Fruit fly (Drosophila melanogaster) whole organism, prepupa: ENCODE measurements around the gene stg.

Source experiments
- CG10631 ChIP-seq: fragments of 200-800 bp; sonication (Bioruptor generic); optimal IDR thresholded peaks from 2 replicates; lab custom pipeline; 2016; ENCODE audit warnings: missing biosample characterization, missing genetic modification characterization
- CG10669 ChIP-seq: fragments of 200-800 bp; sonication (Bioruptor generic); optimal IDR thresholded peaks from 3 replicates; lab custom pipeline; 2018; ENCODE audit warnings: missing biosample characterization, mild to moderate bottlenecking, missing genetic modification characterization, moderate library complexity
- CG11294 ChIP-seq: fragments of 200-800 bp; sonication (Bioruptor generic); IDR thresholded peaks from 2 replicates; pipeline ENCODE4 v1.3.6; 2022; ENCODE audit warnings: missing biosample characterization, missing genetic modification characterization
- CG11902 ChIP-seq: fragments of 200-800 bp; sonication (Bioruptor generic); optimal IDR thresholded peaks from 3 replicates; lab custom pipeline; 2016; ENCODE audit warnings: missing biosample characterization, missing genetic modification characterization
- CG15336 ChIP-seq: fragments of 200-800 bp; sonication (Bioruptor generic); IDR thresholded peaks from 2 replicates; pipeline ENCODE4 v1.3.6; 2022; ENCODE audit warnings: missing biosample characterization, missing genetic modification characterization
- CG1621 ChIP-seq: fragments of 200-800 bp; sonication (Bioruptor generic); optimal IDR thresholded peaks from 3 replicates; lab custom pipeline; 2018; ENCODE audit warnings: missing biosample characterization, mild to moderate bottlenecking, missing genetic modification characterization
- CG16779 ChIP-seq: fragments of 200-800 bp; sonication (Bioruptor generic); optimal IDR thresholded peaks from 3 replicates; lab custom pipeline; 2017; ENCODE audit warnings: missing biosample characterization, mild to moderate bottlenecking, missing genetic modification characterization
- CG3032 ChIP-seq: fragments of 200-800 bp; optimal IDR thresholded peaks from 2 replicates; lab custom pipeline; 2019; ENCODE audit warnings: missing biosample characterization, mild to moderate bottlenecking, missing genetic modification characterization, moderate library complexity
- CG32006 ChIP-seq: fragments of 200-800 bp; sonication (Bioruptor generic); optimal IDR thresholded peaks from 3 replicates; lab custom pipeline; 2017; ENCODE audit warnings: missing biosample characterization, mild to moderate bottlenecking, missing genetic modification characterization
- CG34406 ChIP-seq: fragments of 200-800 bp; sonication (Bioruptor generic); optimal IDR thresholded peaks from 3 replicates; lab custom pipeline; 2016; ENCODE audit warnings: missing biosample characterization, missing genetic modification characterization
- CG3919 ChIP-seq: fragments of 200-800 bp; sonication (Bioruptor generic); optimal IDR thresholded peaks from 3 replicates; lab custom pipeline; 2016; ENCODE audit warnings: missing biosample characterization, missing genetic modification characterization
- CG4318 ChIP-seq: fragments of 200-800 bp; sonication (Bioruptor generic); optimal IDR thresholded peaks from 3 replicates; lab custom pipeline; 2017; ENCODE audit warnings: missing biosample characterization, mild to moderate bottlenecking, missing genetic modification characterization
- CG6163 ChIP-seq: fragments of 200-800 bp; sonication (Bioruptor generic); IDR thresholded peaks from 3 replicates; pipeline ENCODE4 v1.3.6; 2022; ENCODE audit warnings: missing biosample characterization, missing genetic modification characterization
- CG6276 ChIP-seq: fragments of 200-800 bp; sonication (Bioruptor generic); optimal IDR thresholded peaks from 2 replicates; lab custom pipeline; 2017; ENCODE audit warnings: missing biosample characterization, mild to moderate bottlenecking, missing genetic modification characterization
- CG6792 ChIP-seq: fragments of 200-800 bp; sonication (Bioruptor generic); optimal IDR thresholded peaks from 3 replicates; lab custom pipeline; 2016; ENCODE audit warnings: missing biosample characterization, missing genetic modification characterization
- CG6808 ChIP-seq: fragments of 200-800 bp; sonication (Bioruptor generic); optimal IDR thresholded peaks from 3 replicates; lab custom pipeline; 2017; ENCODE audit warnings: missing biosample characterization, missing genetic modification characterization, mild to moderate bottlenecking, moderate library complexity, missing genetic modification reagents
- CG6854 ChIP-seq: fragments of 200-800 bp; sonication (Bioruptor generic); optimal IDR thresholded peaks from 2 replicates; lab custom pipeline; 2017; ENCODE audit warnings: missing biosample characterization, mild to moderate bottlenecking, missing genetic modification characterization
- CG8119 ChIP-seq: fragments of 200-800 bp; sonication (Bioruptor generic); IDR thresholded peaks from 3 replicates; pipeline ENCODE4 v1.3.6; 2022; ENCODE audit warnings: missing biosample characterization, missing genetic modification characterization
- CG8319 ChIP-seq: fragments of 200-800 bp; sonication (Bioruptor generic); optimal IDR thresholded peaks from 3 replicates; lab custom pipeline; 2016; ENCODE audit warnings: missing biosample characterization, missing genetic modification characterization
- CG8632 ChIP-seq: fragments of 200-800 bp; sonication (Bioruptor generic); optimal IDR thresholded peaks from 3 replicates; lab custom pipeline; 2016; ENCODE audit warnings: missing biosample characterization, missing genetic modification characterization
- Eip75B ChIP-seq: fragments of 200-800 bp; sonication (Bioruptor generic); optimal IDR thresholded peaks from 3 replicates; lab custom pipeline; 2016; ENCODE audit warnings: missing biosample characterization, missing genetic modification characterization
- Eip78C ChIP-seq: fragments of 200-800 bp; sonication (Bioruptor generic); peaks from one replicate; lab custom pipeline; 2016; ENCODE audit warnings: missing biosample characterization, missing genetic modification characterization
- Eip93F ChIP-seq: fragments of 200-800 bp; sonication (Bioruptor generic); optimal IDR thresholded peaks from 2 replicates; lab custom pipeline; 2016; ENCODE audit warnings: missing biosample characterization, mild to moderate bottlenecking, missing genetic modification characterization
- Ets21C ChIP-seq: fragments of 200-800 bp; sonication (Bioruptor generic); optimal IDR thresholded peaks from 3 replicates; lab custom pipeline; 2016; ENCODE audit warnings: missing biosample characterization, missing genetic modification characterization
- Ets96B ChIP-seq: fragments of 200-800 bp; optimal IDR thresholded peaks from 2 replicates; lab custom pipeline; 2019; ENCODE audit warnings: missing biosample characterization, mild to moderate bottlenecking, missing genetic modification characterization, moderate library complexity
- Gug ChIP-seq: fragments of 200-800 bp; sonication (Bioruptor generic); IDR thresholded peaks from 2 replicates; pipeline ENCODE4 v1.3.6; 2022; ENCODE audit warnings: missing biosample characterization, missing genetic modification characterization
- Hr39 ChIP-seq: fragments of 200-800 bp; sonication (Bioruptor generic); optimal IDR thresholded peaks from 2 replicates; lab custom pipeline; 2016; ENCODE audit warnings: missing biosample characterization, missing genetic modification characterization
- Hr4 ChIP-seq: fragments of 200-800 bp; sonication (Bioruptor generic); optimal IDR thresholded peaks from 3 replicates; lab custom pipeline; 2016; ENCODE audit warnings: missing biosample characterization, missing genetic modification characterization
- Met ChIP-seq: fragments of 200-800 bp; sonication (Bioruptor generic); optimal IDR thresholded peaks from 3 replicates; lab custom pipeline; 2016; ENCODE audit warnings: missing biosample characterization, missing genetic modification characterization
- OdsH ChIP-seq: fragments of 200-800 bp; sonication (Bioruptor generic); optimal IDR thresholded peaks from 3 replicates; lab custom pipeline; 2016; ENCODE audit warnings: missing biosample characterization, missing genetic modification characterization
- Sox14 ChIP-seq: fragments of 200-800 bp; sonication (Bioruptor generic); optimal IDR thresholded peaks from 3 replicates; lab custom pipeline; 2016; ENCODE audit warnings: missing biosample characterization, missing genetic modification characterization
- Sox15 ChIP-seq: fragments of 200-800 bp; sonication (Bioruptor generic); optimal IDR thresholded peaks from 3 replicates; lab custom pipeline; 2016; ENCODE audit warnings: missing biosample characterization, missing genetic modification characterization
- achi ChIP-seq: fragments of 200-800 bp; sonication (Bioruptor generic); optimal IDR thresholded peaks from 3 replicates; lab custom pipeline; 2016; ENCODE audit warnings: missing biosample characterization, missing genetic modification characterization
- acj6 ChIP-seq: fragments of 200-800 bp; sonication (Bioruptor generic); optimal IDR thresholded peaks from 3 replicates; lab custom pipeline; 2016; ENCODE audit warnings: missing biosample characterization, missing genetic modification characterization
- dsx ChIP-seq: fragments of 200-800 bp; optimal IDR thresholded peaks from 3 replicates; lab custom pipeline; 2019; ENCODE audit warnings: missing biosample characterization, mild to moderate bottlenecking, missing genetic modification characterization, moderate library complexity; ENCODE audit not compliant: poor library complexity, severe bottlenecking
- eg ChIP-seq: fragments of 200-800 bp; sonication (Bioruptor generic); IDR thresholded peaks from 3 replicates; pipeline ENCODE4 v1.3.6; 2022; ENCODE audit warnings: missing biosample characterization, missing genetic modification characterization
- esn ChIP-seq: fragments of 200-800 bp; sonication (Bioruptor generic); optimal IDR thresholded peaks from 2 replicates; lab custom pipeline; 2016; ENCODE audit warnings: missing biosample characterization, mild to moderate bottlenecking, missing genetic modification characterization, moderate library complexity
- fd59A ChIP-seq: fragments of 200-800 bp; sonication (Bioruptor generic); optimal IDR thresholded peaks from 2 replicates; lab custom pipeline; 2017; ENCODE audit warnings: missing biosample characterization, mild to moderate bottlenecking, missing genetic modification characterization, missing genetic modification reagents
- fd85E ChIP-seq: fragments of 200-800 bp; sonication (Bioruptor generic); optimal IDR thresholded peaks from 3 replicates; lab custom pipeline; 2016; ENCODE audit warnings: missing biosample characterization, missing genetic modification characterization
- fkh ChIP-seq: fragments of 200-800 bp; sonication (Bioruptor generic); optimal IDR thresholded peaks from 3 replicates; lab custom pipeline; 2017; ENCODE audit warnings: missing biosample characterization, mild to moderate bottlenecking, missing genetic modification characterization, moderate library complexity
- net ChIP-seq: fragments of 200-800 bp; sonication (Bioruptor generic); optimal IDR thresholded peaks from 3 replicates; lab custom pipeline; 2016; ENCODE audit warnings: missing biosample characterization, missing genetic modification characterization
- salr ChIP-seq, 2 experiments: fragments of 200-800 bp; sonication (Bioruptor generic); optimal IDR thresholded peaks; 3 replicates each; lab custom pipeline; 2016 to 2018; ENCODE audit warnings: missing biosample characterization in 2 of 2, missing genetic modification characterization in 2 of 2, mild to moderate bottlenecking in 1 of 2
- ss ChIP-seq, 2 experiments: fragments of 200-800 bp; sonication (Bioruptor generic); optimal IDR thresholded peaks; 2 replicates in 1 of 2; 3 replicates in 1 of 2; lab custom pipeline; 2017 to 2018; ENCODE audit warnings: mild to moderate bottlenecking in 2 of 2, missing biosample characterization in 2 of 2, missing genetic modification characterization in 2 of 2, moderate library complexity in 1 of 2
- svp ChIP-seq: fragments of 200-800 bp; sonication (Bioruptor generic); peaks from one replicate; lab custom pipeline; 2016; ENCODE audit warnings: missing biosample characterization, missing genetic modification characterization
- topi ChIP-seq: fragments of 200-800 bp; sonication (Bioruptor generic); optimal IDR thresholded peaks from 3 replicates; lab custom pipeline; 2016; ENCODE audit warnings: missing biosample characterization, missing genetic modification characterization
- vri ChIP-seq: fragments of 200-800 bp; sonication (Bioruptor generic); optimal IDR thresholded peaks from 3 replicates; lab custom pipeline; 2016; ENCODE audit warnings: missing biosample characterization, mild to moderate bottlenecking, missing genetic modification characterization

Gene stg

DNA sequence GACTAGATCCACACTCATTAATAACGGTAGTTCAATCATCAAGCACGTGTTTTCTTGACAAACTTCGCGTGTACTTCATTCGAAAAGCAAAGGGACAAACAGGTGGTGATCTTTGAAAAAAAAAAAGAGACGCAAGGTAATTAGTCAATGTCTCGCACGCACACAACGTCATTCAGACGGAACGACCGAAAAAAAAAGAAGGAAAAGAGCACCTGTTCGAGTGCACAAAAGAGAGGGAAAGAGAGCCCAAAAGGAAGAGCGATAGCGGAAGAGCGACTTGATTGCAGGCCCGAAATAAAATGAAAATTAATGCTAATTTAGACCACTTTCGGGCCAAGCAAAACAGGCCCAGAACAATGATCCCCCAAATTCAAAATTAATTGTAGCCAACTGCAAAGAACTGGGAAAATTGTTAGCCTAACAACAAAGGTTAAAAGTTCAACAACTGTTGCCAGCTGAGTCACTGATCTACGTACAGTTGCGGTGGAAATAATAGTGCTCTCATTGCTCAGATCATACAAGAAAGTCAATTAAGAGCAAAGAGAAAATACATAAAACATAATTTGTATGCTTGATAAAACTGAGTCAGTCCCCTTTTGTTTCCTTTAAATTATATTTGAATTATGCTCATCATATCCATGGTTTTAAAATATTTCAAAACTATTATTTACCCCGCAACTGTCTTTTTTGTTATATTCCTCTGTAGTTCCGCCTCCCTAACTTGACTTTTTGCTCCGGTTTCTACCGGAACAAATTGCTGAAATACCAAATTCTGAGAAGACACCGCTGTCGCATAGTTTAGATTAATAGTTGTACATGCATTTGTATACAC lies 39.7 kb downstream of the stg start:
- no peak for TF ChIP-seq Hr39 (GFP tag; lab: Kevin White, UChicago)
- no peak for TF ChIP-seq salr (GFP tag; optimal IDR thresholded peaks at IDR 0.05; lab: Kevin White, UChicago)
- TF ChIP-seq ss (GFP tag; optimal IDR thresholded peaks at IDR 0.05; lab: Kevin White, UChicago) = peak in 1 of 2 experiments; percentile 53
- TF ChIP-seq achi = no peak
- no peak for TF ChIP-seq CG6276 (GFP tag; lab: Kevin White, UChicago)
- peak; percentile 50 for TF ChIP-seq Eip78C
- no peak for TF ChIP-seq dsx
- no peak for TF ChIP-seq fd85E (GFP tag; lab: Kevin White, UChicago)
- TF ChIP-seq vri (GFP tag; lab: Kevin White, UChicago) = no peak
- no peak for TF ChIP-seq eg (GFP tag; lab: Robert Waterston, UW)
- TF ChIP-seq CG34406 (GFP tag; lab: Kevin White, UChicago) = no peak
- peak; percentile 81 for TF ChIP-seq svp (GFP tag; lab: Kevin White, UChicago)
- no peak for TF ChIP-seq fd59A (GFP tag; lab: Kevin White, UChicago)
- TF ChIP-seq net (GFP tag; lab: Kevin White, UChicago) = no peak
- peak; percentile 37 for TF ChIP-seq Hr4 (GFP tag; lab: Kevin White, UChicago)
- no peak for TF ChIP-seq CG8632 (GFP tag; lab: Kevin White, UChicago)
- TF ChIP-seq CG1621 (tag; lab: Kevin White, UChicago) = no peak
- TF ChIP-seq fkh (GFP tag; lab: Kevin White, UChicago) = no peak
- no peak for TF ChIP-seq CG10631 (GFP tag; lab: Kevin White, UChicago)
- TF ChIP-seq CG8319 = no peak
- TF ChIP-seq Sox15 = no peak
- TF ChIP-seq Eip75B = no peak
- peak; percentile 24 for TF ChIP-seq CG32006 (GFP tag; lab: Kevin White, UChicago)
- no peak for TF ChIP-seq acj6 (GFP tag; lab: Kevin White, UChicago)
- no peak for TF ChIP-seq CG11294
- TF ChIP-seq, all 60 proteins: peak for 5

- peak; percentile 69 for TF ChIP-seq CG6808 (GFP tag; lab: Kevin White, UChicago)
- TF ChIP-seq Sox15 = no peak
- no peak for TF ChIP-seq OdsH (GFP tag; lab: Kevin White, UChicago)
- TF ChIP-seq Hr39 (GFP tag; lab: Kevin White, UChicago) = no peak
- peak; percentile 33 for TF ChIP-seq Met (GFP tag; lab: Kevin White, UChicago)
- peak; percentile 25 for TF ChIP-seq topi (GFP tag; lab: Kevin White, UChicago)
- peak; percentile 66 for TF ChIP-seq CG1621 (tag; lab: Kevin White, UChicago)
- TF ChIP-seq Ets96B (tag; lab: Kevin White, UChicago) = peak; percentile 70
- TF ChIP-seq CG34406 (GFP tag; lab: Kevin White, UChicago) = peak; percentile 3
- TF ChIP-seq Sox14 (GFP tag; lab: Kevin White, UChicago) = no peak
- peak; percentile 47 for TF ChIP-seq CG8119 (GFP tag; lab: Robert Waterston, UW)
- peak; percentile 29 for TF ChIP-seq Hr4 (GFP tag; lab: Kevin White, UChicago)
- TF ChIP-seq CG3919 (GFP tag; lab: Kevin White, UChicago) = peak; percentile 26
- TF ChIP-seq CG4318 (GFP tag; lab: Kevin White, UChicago) = no peak
- no peak for TF ChIP-seq CG6792 (GFP tag; lab: Kevin White, UChicago)
- peak; percentile 17 for TF ChIP-seq esn (GFP tag; lab: Kevin White, UChicago)
- peak; percentile 58 for TF ChIP-seq CG3032 (tag; lab: Kevin White, UChicago)
- no peak for TF ChIP-seq CG11902 (GFP tag; lab: Kevin White, UChicago)
- TF ChIP-seq CG15336 (GFP tag; lab: Robert Waterston, UW) = no peak; the same call in 1 of the 2 replicates
- peak; percentile 9 for TF ChIP-seq net (GFP tag; lab: Kevin White, UChicago)
- no peak for TF ChIP-seq fkh (GFP tag; lab: Kevin White, UChicago)
- peak; percentile 65 for TF ChIP-seq CG16779 (tag; lab: Kevin White, UChicago)
- peak; percentile 55 for TF ChIP-seq CG10669 (GFP tag; lab: Kevin White, UChicago)
- TF ChIP-seq Eip93F (GFP tag; lab: Kevin White, UChicago) = peak; percentile 31
- TF ChIP-seq CG8632 (GFP tag; lab: Kevin White, UChicago) = no peak
- peak; percentile 33 for TF ChIP-seq achi
- peak; percentile 55 for TF ChIP-seq eg (GFP tag; lab: Robert Waterston, UW)
- no peak for TF ChIP-seq Ets21C
- TF ChIP-seq Eip78C = peak; percentile 62
- TF ChIP-seq CG6854 (GFP tag; lab: Kevin White, UChicago) = no peak
- TF ChIP-seq salr (GFP tag; optimal IDR thresholded peaks at IDR 0.05; lab: Kevin White, UChicago) = peak in 1 of 2 experiments; percentile 42
- TF ChIP-seq CG6276 (GFP tag; lab: Kevin White, UChicago) = peak; percentile 38
- TF ChIP-seq acj6 (GFP tag; lab: Kevin White, UChicago) = peak; percentile 15
- TF ChIP-seq CG6163 (GFP tag; lab: Robert Waterston, UW) = peak; percentile 82
- no peak for TF ChIP-seq Gug (GFP tag; lab: Robert Waterston, UW)
- peak; percentile 65 for TF ChIP-seq dsx
Observed at dm6 chr3R:29214982-29215533, 40.5 kb downstream of the stg start.
